Fruit fly (Drosophila melanogaster) Kc167 (cell line): Measurements from ENCODE around the gene fzo.

Experiments
- Myc ChIP-seq: fragments of >200 bp; optimal IDR thresholded peaks from 2 replicates; lab custom pipeline; 2017; ENCODE audit warnings: missing external identifiers
- Sin3A ChIP-seq: fragments of >200 bp; optimal IDR thresholded peaks from 2 replicates; lab custom pipeline; 2018; ENCODE audit warnings: missing external identifiers
- h ChIP-seq: fragments of >200 bp; optimal IDR thresholded peaks from 3 replicates; lab custom pipeline; 2018; ENCODE audit warnings: missing external identifiers
- insv ChIP-seq: fragments of >200 bp; optimal IDR thresholded peaks from 3 replicates; lab custom pipeline; 2018; ENCODE audit warnings: missing external identifiers
- psq ChIP-seq: fragments of >200 bp; optimal IDR thresholded peaks from 2 replicates; lab custom pipeline; 2017; ENCODE audit warnings: missing external identifiers
- ttk ChIP-seq: sonication (Bioruptor generic); optimal IDR thresholded peaks from 2 replicates; lab custom pipeline; 2017; ENCODE audit warnings: missing external identifiers

Gene fzo

dm6 chr3R:23220239-23221002, 16.6 kb upstream of the fzo start:
- no peak for TF ChIP-seq Sin3A (lab: Kevin White, UChicago)
- no peak for TF ChIP-seq h
- no peak for TF ChIP-seq psq (lab: Kevin White, UChicago)
- TF ChIP-seq ttk (lab: Kevin White, UChicago): no peak
- TF ChIP-seq Myc (lab: Kevin White, UChicago): no peak
- no peak for TF ChIP-seq insv (lab: Kevin White, UChicago)

dm6 chr3R:23217142-23217771, 13.4 kb upstream of the fzo start:
- no peak for TF ChIP-seq insv (lab: Kevin White, UChicago)
- TF ChIP-seq h: no peak
- TF ChIP-seq Sin3A (lab: Kevin White, UChicago): no peak
- TF ChIP-seq psq (lab: Kevin White, UChicago): no peak

dm6 chr3R:23215434-23215730, 11.5 kb upstream of the fzo start:
- TF ChIP-seq ttk (lab: Kevin White, UChicago) (no peak), psq (lab: Kevin White, UChicago) (no peak), Myc (lab: Kevin White, UChicago) (no peak), Sin3A (lab: Kevin White, UChicago) (no peak), insv (lab: Kevin White, UChicago) (no peak)

- TF ChIP-seq Sin3A (lab: Kevin White, UChicago) (no peak), Myc (lab: Kevin White, UChicago) (no peak), h (no peak), psq (lab: Kevin White, UChicago) (no peak), insv (lab: Kevin White, UChicago) (no peak), ttk (lab: Kevin White, UChicago) (no peak)
These were observed 11.0 kb upstream of the fzo start for dm6 chr3R:23214603-23215433.

dm6 chr3R:23212764-23213163, 8.9 kb upstream of the fzo start:
- TF ChIP-seq psq (lab: Kevin White, UChicago) (no peak), Myc (lab: Kevin White, UChicago) (no peak), Sin3A (lab: Kevin White, UChicago) (no peak), insv (lab: Kevin White, UChicago) (no peak), h (no peak), ttk (lab: Kevin White, UChicago) (no peak)

dm6 chr3R:23211745-23212254, 8.0 kb upstream of the fzo start:
- TF ChIP-seq Myc (lab: Kevin White, UChicago) (no peak), insv (lab: Kevin White, UChicago) (no peak), psq (lab: Kevin White, UChicago) (no peak), Sin3A (lab: Kevin White, UChicago) (no peak), ttk (lab: Kevin White, UChicago) (no peak), h (no peak)

dm6 chr3R:23210243-23211215, 6.7 kb upstream of the fzo start:
- no peak for TF ChIP-seq psq (lab: Kevin White, UChicago)
- TF ChIP-seq h: no peak
- TF ChIP-seq insv (lab: Kevin White, UChicago): no peak

- TF ChIP-seq insv (lab: Kevin White, UChicago) (no peak), Sin3A (lab: Kevin White, UChicago) (no peak), h (no peak), Myc (lab: Kevin White, UChicago) (no peak), ttk (lab: Kevin White, UChicago) (no peak), psq (lab: Kevin White, UChicago) (no peak)
These were observed 3.4 kb upstream of the fzo start for dm6 chr3R:23207254-23207653.

dm6 chr3R:23201122-23201521, 2.7 kb downstream of the fzo start:
- TF ChIP-seq Sin3A (lab: Kevin White, UChicago): no peak
- TF ChIP-seq h: no peak
- TF ChIP-seq Myc (lab: Kevin White, UChicago): no peak
- no peak for TF ChIP-seq insv (lab: Kevin White, UChicago)
- TF ChIP-seq ttk (lab: Kevin White, UChicago): no peak
- no peak for TF ChIP-seq psq (lab: Kevin White, UChicago)

- TF ChIP-seq ttk (lab: Kevin White, UChicago): no peak
- TF ChIP-seq Sin3A (lab: Kevin White, UChicago): no peak
- no peak for TF ChIP-seq h
- TF ChIP-seq insv (lab: Kevin White, UChicago): no peak
- TF ChIP-seq Myc (lab: Kevin White, UChicago): no peak
- TF ChIP-seq psq (lab: Kevin White, UChicago): no peak
These were observed 8.1 kb downstream of the fzo start for dm6 chr3R:23195711-23196110.
